Fruit fly (Drosophila melanogaster) whole organism, embryonic: ENCODE results near the gene CG8516.

ENCODE experiments used
- Atf6 ChIP-seq: fragments of 200-800 bp; sonication (Bioruptor generic); IDR thresholded peaks from 2 replicates; pipeline ENCODE4 v1.3.6; 2022; ENCODE audit warnings: missing biosample characterization, missing genetic modification characterization
- Bdp1 ChIP-seq: fragments of 200-800 bp; sonication (Bioruptor generic); optimal IDR thresholded peaks from 3 replicates; lab custom pipeline; 2016; ENCODE audit warnings: missing biosample characterization, missing genetic modification characterization
- CG10147 ChIP-seq: fragments of 200-800 bp; sonication (Bioruptor generic); optimal IDR thresholded peaks from 2 replicates; lab custom pipeline; 2019; ENCODE audit warnings: missing biosample characterization, mild to moderate bottlenecking, missing genetic modification characterization, moderate library complexity
- CG10267 ChIP-seq: fragments of 200-800 bp; sonication (Bioruptor generic); optimal IDR thresholded peaks from 2 replicates; lab custom pipeline; 2018; ENCODE audit warnings: missing biosample characterization, mild to moderate bottlenecking, missing genetic modification characterization, moderate library complexity
- CG10274 ChIP-seq: fragments of 200-800 bp; sonication (Bioruptor generic); optimal IDR thresholded peaks from 3 replicates; lab custom pipeline; 2017; ENCODE audit warnings: missing biosample characterization, mild to moderate bottlenecking, missing genetic modification characterization
- CG10431 ChIP-seq: fragments of 200-800 bp; sonication (Bioruptor generic); optimal IDR thresholded peaks from 3 replicates; lab custom pipeline; 2018; ENCODE audit warnings: missing biosample characterization, mild to moderate bottlenecking, missing genetic modification characterization
- CG10565 ChIP-seq: fragments of 200-800 bp; sonication (Bioruptor generic); optimal IDR thresholded peaks from 3 replicates; lab custom pipeline; 2016; ENCODE audit warnings: missing biosample characterization, mild to moderate bottlenecking, missing genetic modification characterization
- CG12104 ChIP-seq: fragments of 200-800 bp; sonication (Bioruptor generic); optimal IDR thresholded peaks from 3 replicates; lab custom pipeline; 2016; ENCODE audit warnings: missing biosample characterization, missing genetic modification characterization
- CG12219 ChIP-seq: fragments of 200-800 bp; sonication (Bioruptor generic); optimal IDR thresholded peaks from 3 replicates; lab custom pipeline; 2018; ENCODE audit warnings: missing biosample characterization, mild to moderate bottlenecking, missing genetic modification characterization
- CG12236 ChIP-seq: fragments of 200-800 bp; sonication (Bioruptor generic); optimal IDR thresholded peaks from 2 replicates; lab custom pipeline; 2016; ENCODE audit warnings: missing biosample characterization, missing genetic modification characterization
- CG12659 ChIP-seq: fragments of 200-800 bp; sonication (Bioruptor generic); optimal IDR thresholded peaks from 3 replicates; lab custom pipeline; 2017; ENCODE audit warnings: mild to moderate bottlenecking, missing biosample characterization, missing genetic modification reagents, missing genetic modification characterization
- CG15011 ChIP-seq: fragments of 200-800 bp; sonication (Bioruptor generic); optimal IDR thresholded peaks from 3 replicates; lab custom pipeline; 2018; ENCODE audit warnings: missing biosample characterization, mild to moderate bottlenecking, missing genetic modification characterization
- CG1529 ChIP-seq: fragments of 200-800 bp; sonication (Bioruptor generic); optimal IDR thresholded peaks from 3 replicates; lab custom pipeline; 2018; ENCODE audit warnings: missing biosample characterization, missing genetic modification characterization
- CG1602 ChIP-seq: fragments of 200-800 bp; sonication (Bioruptor generic); optimal IDR thresholded peaks from 3 replicates; lab custom pipeline; 2016; ENCODE audit warnings: missing biosample characterization, missing genetic modification characterization
- CG16779 ChIP-seq: fragments of 200-800 bp; sonication (Bioruptor generic); IDR thresholded peaks from 2 replicates; pipeline ENCODE4 v1.3.6; 2022; ENCODE audit warnings: missing biosample characterization, missing genetic modification characterization
- CG2116 ChIP-seq: fragments of 200-800 bp; sonication (Bioruptor generic); optimal IDR thresholded peaks from 3 replicates; lab custom pipeline; 2018; ENCODE audit warnings: missing biosample characterization, mild to moderate bottlenecking, missing genetic modification characterization
- CG2875 ChIP-seq: fragments of 200-800 bp; sonication (Bioruptor generic); optimal IDR thresholded peaks from 2 replicates; lab custom pipeline; 2017; ENCODE audit warnings: missing biosample characterization, mild to moderate bottlenecking, missing genetic modification characterization, missing genetic modification reagents
- CG3065 ChIP-seq: fragments of 200-800 bp; sonication (Bioruptor generic); optimal IDR thresholded peaks from 2 replicates; lab custom pipeline; 2016; ENCODE audit warnings: missing biosample characterization, missing genetic modification characterization
- CG31365 ChIP-seq: fragments of 200-800 bp; sonication (Bioruptor generic); optimal IDR thresholded peaks from 2 replicates; lab custom pipeline; 2018; ENCODE audit warnings: missing biosample characterization, mild to moderate bottlenecking, missing genetic modification characterization
- CG34224 ChIP-seq: fragments of 200-800 bp; sonication (Bioruptor generic); IDR thresholded peaks from 3 replicates; pipeline ENCODE4 v1.3.6; 2022; ENCODE audit warnings: missing biosample characterization, missing genetic modification characterization; ENCODE audit not compliant: partially characterized antibody
- CG4424 ChIP-seq: fragments of 200-800 bp; sonication (Bioruptor generic); optimal IDR thresholded peaks from 3 replicates; lab custom pipeline; 2016; ENCODE audit warnings: missing biosample characterization, missing genetic modification characterization
- CG7786 ChIP-seq: fragments of 200-800 bp; sonication (Bioruptor generic); optimal IDR thresholded peaks from 2 replicates; lab custom pipeline; 2016; ENCODE audit warnings: missing biosample characterization, missing genetic modification characterization
- CG9437 ChIP-seq: fragments of 200-800 bp; sonication (Bioruptor generic); optimal IDR thresholded peaks from 2 replicates; lab custom pipeline; 2018; ENCODE audit warnings: missing biosample characterization, mild to moderate bottlenecking, missing genetic modification characterization
- CG9817 ChIP-seq: fragments of 200-800 bp; sonication (Bioruptor generic); optimal IDR thresholded peaks from 2 replicates; lab custom pipeline; 2018; ENCODE audit warnings: missing biosample characterization, mild to moderate bottlenecking, missing genetic modification characterization, moderate library complexity
- Doc2 ChIP-seq: fragments of 200-800 bp; sonication (Bioruptor generic); IDR thresholded peaks from 2 replicates; pipeline ENCODE4 v1.3.6; 2022; ENCODE audit warnings: missing biosample characterization, missing genetic modification characterization
- Drgx ChIP-seq: fragments of 200-800 bp; sonication (Bioruptor generic); IDR thresholded peaks from 2 replicates; pipeline ENCODE4 v1.3.6; 2022; ENCODE audit warnings: missing biosample characterization, missing genetic modification characterization
- Fer1 ChIP-seq: fragments of 200-800 bp; sonication (Bioruptor generic); optimal IDR thresholded peaks from 2 replicates; lab custom pipeline; 2017; ENCODE audit warnings: missing biosample characterization, mild to moderate bottlenecking, missing genetic modification characterization
- Gug ChIP-seq: fragments of 200-800 bp; sonication (Bioruptor generic); IDR thresholded peaks from 4 replicates; pipeline ENCODE4 v1.3.6; 2022; ENCODE audit warnings: missing biosample characterization, missing genetic modification characterization
- Lhr ChIP-seq: fragments of 200-800 bp; sonication (Bioruptor generic); optimal IDR thresholded peaks from 3 replicates; lab custom pipeline; 2017; ENCODE audit warnings: mild to moderate bottlenecking, missing biosample characterization, missing genetic modification reagents, missing genetic modification characterization
- Meics ChIP-seq: fragments of 200-800 bp; sonication (Bioruptor generic); optimal IDR thresholded peaks from 2 replicates; lab custom pipeline; 2017; ENCODE audit warnings: missing biosample characterization, mild to moderate bottlenecking, missing genetic modification characterization
- Sin3A ChIP-seq: fragments of >200 bp; optimal IDR thresholded peaks from 2 replicates; lab custom pipeline; 2018
- YL-1 ChIP-seq: fragments of 200-800 bp; sonication (Bioruptor generic); optimal IDR thresholded peaks from 3 replicates; lab custom pipeline; 2017; ENCODE audit warnings: missing biosample characterization, mild to moderate bottlenecking, missing genetic modification characterization
- ase ChIP-seq: fragments of 200-800 bp; sonication (Bioruptor generic); IDR thresholded peaks from 3 replicates; pipeline ENCODE4 v1.3.6; 2022; ENCODE audit warnings: missing biosample characterization, missing genetic modification characterization
- croc ChIP-seq: fragments of 200-800 bp; sonication (Bioruptor generic); conservative IDR thresholded peaks from 3 replicates; pipeline ENCODE4 v1.3.6; 2022; ENCODE audit warnings: missing biosample characterization, missing genetic modification characterization
- dmrt11E ChIP-seq: fragments of 200-800 bp; sonication (Bioruptor generic); optimal IDR thresholded peaks from 3 replicates; lab custom pipeline; 2018; ENCODE audit warnings: missing biosample characterization, mild to moderate bottlenecking, missing genetic modification characterization, moderate library complexity
- fu2 ChIP-seq: fragments of 200-800 bp; sonication (Bioruptor generic); optimal IDR thresholded peaks from 2 replicates; lab custom pipeline; 2016; ENCODE audit warnings: missing biosample characterization, missing genetic modification characterization
- gfzf ChIP-seq: fragments of 200-800 bp; sonication (Bioruptor generic); optimal IDR thresholded peaks from 2 replicates; lab custom pipeline; 2016; ENCODE audit warnings: missing biosample characterization, mild to moderate bottlenecking, missing genetic modification characterization, moderate library complexity
- ham ChIP-seq: fragments of 200-800 bp; sonication (Bioruptor generic); IDR thresholded peaks from 2 replicates; pipeline ENCODE4 v1.3.6; 2022; ENCODE audit warnings: missing biosample characterization, missing genetic modification characterization
- jing ChIP-seq: fragments of 200-800 bp; sonication (Bioruptor generic); optimal IDR thresholded peaks from 2 replicates; lab custom pipeline; 2018; ENCODE audit warnings: missing biosample characterization, mild to moderate bottlenecking, missing genetic modification characterization
- nom ChIP-seq: fragments of 200-800 bp; sonication (Bioruptor generic); optimal IDR thresholded peaks from 2 replicates; lab custom pipeline; 2017; ENCODE audit warnings: missing biosample characterization, missing genetic modification characterization, mild to moderate bottlenecking, moderate library complexity, missing genetic modification reagents
- pb ChIP-seq: fragments of 200-800 bp; sonication (Bioruptor generic); optimal IDR thresholded peaks from 3 replicates; lab custom pipeline; 2016; ENCODE audit warnings: missing biosample characterization, missing genetic modification characterization
- prd ChIP-seq, 3 experiments: fragments of >200 bp in 2 of 3; fragments of 200-800 bp in 1 of 3; sonication (Bioruptor generic) in 1 of 3; optimal IDR thresholded peaks in 2 of 3; IDR thresholded peaks in 1 of 3; 2 replicates in 2 of 3; 3 replicates in 1 of 3; pipeline versions ENCODE4 v1.3.6 to Lab custom; 2017 to 2022; ENCODE audit warnings: missing biosample characterization in 1 of 3, missing genetic modification characterization in 1 of 3
- rib ChIP-seq: fragments of 200-800 bp; sonication (Bioruptor generic); IDR thresholded peaks from 2 replicates; pipeline ENCODE4 v1.3.6; 2022; ENCODE audit warnings: missing biosample characterization, missing genetic modification characterization
- sr ChIP-seq: fragments of 200-800 bp; sonication (Bioruptor generic); IDR thresholded peaks from 3 replicates; pipeline ENCODE4 v1.3.6; 2022; ENCODE audit warnings: missing biosample characterization, missing genetic modification characterization
- ssp ChIP-seq: fragments of 200-800 bp; sonication (Bioruptor generic); IDR thresholded peaks from 2 replicates; pipeline ENCODE4 v1.3.6; 2022; ENCODE audit warnings: missing biosample characterization, missing genetic modification characterization
- tll ChIP-seq, 2 experiments: fragments of 200-800 bp in 1 of 2; fragments of >200 bp in 1 of 2; sonication (Bioruptor generic) in 1 of 2; optimal IDR thresholded peaks; 2 replicates each; lab custom pipeline; 2017 to 2019; ENCODE audit warnings: missing biosample characterization in 2 of 2, missing genetic modification characterization in 2 of 2, mild to moderate bottlenecking in 1 of 2, moderate library complexity in 1 of 2
- unc-4 ChIP-seq: fragments of 200-800 bp; sonication (Bioruptor generic); IDR thresholded peaks from 2 replicates; pipeline ENCODE4 v1.3.6; 2022; ENCODE audit warnings: missing biosample characterization, missing genetic modification characterization; ENCODE audit not compliant: partially characterized antibody

Gene CG8516

dm6 chr3R:9767620-9768592 lies 25.2 kb upstream of the CG8516 start, which contains the start of gene Naa80:
Gene Naa80, plus strand, starts transcription at chr3R:9767834.
- TF ChIP-seq CG34224 (GFP tag; lab: Robert Waterston, UW), result peak; percentile 53; the same call in 2 of the 3 replicates
- TF ChIP-seq Meics (GFP tag; lab: Kevin White, UChicago), result peak; percentile 57
- no peak for TF ChIP-seq CG9437 (GFP tag; lab: Kevin White, UChicago)
- TF ChIP-seq CG31365 (tag; lab: Kevin White, UChicago), result no peak
- TF ChIP-seq jing, result no peak
- peak; percentile 48 for TF ChIP-seq pb (GFP tag; lab: Kevin White, UChicago)
- TF ChIP-seq CG3065 (GFP tag; lab: Kevin White, UChicago), result peak; percentile 36
- peak; percentile 37 for TF ChIP-seq CG10147 (GFP tag; lab: Kevin White, UChicago)
- TF ChIP-seq CG12659 (GFP tag; lab: Kevin White, UChicago), result peak; percentile 89
- peak; percentile 94 for TF ChIP-seq YL-1 (GFP tag; lab: Kevin White, UChicago)
- no peak for TF ChIP-seq CG10565 (GFP tag; lab: Kevin White, UChicago)
- peak; percentile 50; the same call in 2 of the 4 replicates for TF ChIP-seq Gug (GFP tag; lab: Robert Waterston, UW)
- TF ChIP-seq ssp, result peak; percentile 41; the same call in 1 of the 2 replicates
- peak; percentile 11; the same call in 1 of the 2 replicates for TF ChIP-seq Drgx
- TF ChIP-seq CG10267 (tag; lab: Kevin White, UChicago), result peak; percentile 95
- no peak for TF ChIP-seq CG15011
- peak; percentile 29; the same call in 1 of the 2 replicates for TF ChIP-seq Atf6
- TF ChIP-seq CG12104, result peak; percentile 36
- TF ChIP-seq CG1602 (GFP tag; lab: Kevin White, UChicago), result peak; percentile 21
- TF ChIP-seq CG12236 (GFP tag; lab: Kevin White, UChicago), result no peak
- peak; percentile 71 for TF ChIP-seq nom (GFP tag; lab: Kevin White, UChicago)
- TF ChIP-seq unc-4, result no peak; the same call in 1 of the 2 replicates
- no peak for TF ChIP-seq sr
- TF ChIP-seq CG2875 (GFP tag; lab: Kevin White, UChicago), result no peak
- TF ChIP-seq CG16779, result peak; percentile 73; the same call in 1 of the 2 replicates
- TF ChIP-seq CG7786 (GFP tag; lab: Kevin White, UChicago), result peak; percentile 76
- peak in 1 of 2 experiments; percentile 32 for TF ChIP-seq tll (GFP tag; optimal IDR thresholded peaks at IDR 0.05; lab: Kevin White, UChicago)
- TF ChIP-seq prd (optimal IDR thresholded peaks at IDR 0.05; lab: Kevin White, UChicago), result no peak
- TF ChIP-seq prd (GFP tag; IDR thresholded peaks at IDR 0.05; lab: Robert Waterston, UW), result peak; percentile 61; the same call in 2 of the 3 replicates
- TF ChIP-seq CG12219, result no peak
- 0 out of 3 replicates have a peak, but pooled peaks have one; percentile 34 for TF ChIP-seq ase (GFP tag; lab: Robert Waterston, UW)
- TF ChIP-seq Doc2, result no peak
- TF ChIP-seq Sin3A (lab: Kevin White, UChicago), result peak; percentile 76
- TF ChIP-seq ham (GFP tag; lab: Robert Waterston, UW), result no peak
- peak; percentile 38 for TF ChIP-seq gfzf (GFP tag; lab: Kevin White, UChicago)
- peak; percentile 47 for TF ChIP-seq CG4424 (GFP tag; lab: Kevin White, UChicago)
- peak; percentile 81 for TF ChIP-seq CG2116 (GFP tag; lab: Kevin White, UChicago)
- TF ChIP-seq fu2 (GFP tag; lab: Kevin White, UChicago), result peak; percentile 86
- TF ChIP-seq CG10431 (GFP tag; lab: Kevin White, UChicago), result peak; percentile 20
- peak; percentile 58 for TF ChIP-seq Bdp1 (GFP tag; lab: Kevin White, UChicago)
- no peak for TF ChIP-seq croc (GFP tag; lab: Robert Waterston, UW)
- TF ChIP-seq CG1529 (GFP tag; lab: Kevin White, UChicago), result no peak
- peak; percentile 60 for TF ChIP-seq CG9817
- TF ChIP-seq CG10274 (GFP tag; lab: Kevin White, UChicago), result peak; percentile 12
- TF ChIP-seq rib (GFP tag; lab: Robert Waterston, UW), result peak; percentile 90
- peak; percentile 16 for TF ChIP-seq dmrt11E (tag; lab: Kevin White, UChicago)
- TF ChIP-seq Fer1 (GFP tag; lab: Kevin White, UChicago), result peak; percentile 62
- peak; percentile 16 for TF ChIP-seq Lhr (GFP tag; lab: Kevin White, UChicago)
